Fruit fly (Drosophila melanogaster) whole organism, embryonic: ENCODE data around the gene Or94b.

Experiments used
- CG10565 ChIP-seq: fragments of 200-800 bp; sonication (Bioruptor generic); optimal IDR thresholded peaks from 3 replicates; lab custom pipeline; 2016; ENCODE audit warnings: missing biosample characterization, mild to moderate bottlenecking, missing genetic modification characterization
- CG11247 ChIP-seq: fragments of 200-800 bp; sonication (Bioruptor generic); IDR thresholded peaks from 2 replicates; pipeline ENCODE4 v1.3.6; 2022; ENCODE audit warnings: missing biosample characterization, missing genetic modification characterization
- CG13296 ChIP-seq: fragments of 200-800 bp; sonication (Bioruptor generic); optimal IDR thresholded peaks from 3 replicates; lab custom pipeline; 2018; ENCODE audit warnings: missing biosample characterization, mild to moderate bottlenecking, missing genetic modification characterization
- CG30431 ChIP-seq: fragments of 200-800 bp; sonication (Bioruptor generic); optimal IDR thresholded peaks from 2 replicates; lab custom pipeline; 2017; ENCODE audit warnings: missing biosample characterization, missing genetic modification characterization
- CG4282 ChIP-seq: fragments of 200-800 bp; sonication (Bioruptor generic); optimal IDR thresholded peaks from 2 replicates; lab custom pipeline; 2016; ENCODE audit warnings: missing biosample characterization, missing genetic modification characterization
- CG43689 ChIP-seq: fragments of 200-800 bp; sonication (Bioruptor generic); IDR thresholded peaks from 2 replicates; pipeline ENCODE4 v1.3.6; 2022; ENCODE audit warnings: missing biosample characterization, missing genetic modification characterization
- CG5180 ChIP-seq: fragments of 200-800 bp; sonication (Bioruptor generic); optimal IDR thresholded peaks from 3 replicates; lab custom pipeline; 2017; ENCODE audit warnings: missing biosample characterization, missing genetic modification characterization, mild to moderate bottlenecking, moderate library complexity, missing genetic modification reagents
- CG7928 ChIP-seq: fragments of 200-800 bp; sonication (Bioruptor generic); optimal IDR thresholded peaks from 2 replicates; lab custom pipeline; 2017; ENCODE audit warnings: missing biosample characterization, mild to moderate bottlenecking, missing genetic modification characterization
- Hr39 ChIP-seq: fragments of >200 bp; optimal IDR thresholded peaks from 2 replicates; lab custom pipeline; 2017
- sqz ChIP-seq: fragments of 200-800 bp; sonication (Bioruptor generic); optimal IDR thresholded peaks from 3 replicates; lab custom pipeline; 2018; ENCODE audit warnings: missing biosample characterization, mild to moderate bottlenecking, missing genetic modification characterization

dm6 chr3R:23013482-23013881 is 24.4 kb downstream of the Or94b start:
- no peak for TF ChIP-seq CG10565 (GFP tag; lab: Kevin White, UChicago)
- TF ChIP-seq CG43689, result no peak
- TF ChIP-seq Hr39 (lab: Kevin White, UChicago), result no peak
- TF ChIP-seq CG4282 (GFP tag; lab: Kevin White, UChicago), result no peak
- no peak for TF ChIP-seq CG5180 (GFP tag; lab: Kevin White, UChicago)
- no peak for TF ChIP-seq CG11247
- no peak for TF ChIP-seq CG13296 (GFP tag; lab: Kevin White, UChicago)
- TF ChIP-seq CG30431, result no peak
- no peak for TF ChIP-seq sqz (GFP tag; lab: Kevin White, UChicago)
- no peak for TF ChIP-seq CG7928
